Worm (Caenorhabditis elegans) whole organism, late embryonic: ENCODE measurements around the gene trxr-1.

ENCODE experiments used
- C08G9.2 ChIP-seq: sonication (generic microtip); optimal IDR thresholded peaks from 2 replicates; lab custom pipeline; 2016; ENCODE audit warnings: mild to moderate bottlenecking, missing genetic modification characterization, moderate library complexity, missing compliant biosample characterization
- ahr-1 ChIP-seq: sonication (generic microtip); optimal IDR thresholded peaks from 2 replicates; lab custom pipeline; 2016; ENCODE audit warnings: missing genetic modification characterization, missing compliant biosample characterization
- ama-1 ChIP-seq: fragments of 150-350 bp; optimal IDR thresholded peaks from 2 replicates; lab custom pipeline; 2014
- ceh-14 ChIP-seq: sonication (generic microtip); optimal IDR thresholded peaks from 2 replicates; lab custom pipeline; 2016; ENCODE audit warnings: missing genotype, missing genetic modification characterization, missing compliant biosample characterization
- ceh-19 ChIP-seq: fragments of 200-800 bp; sonication (Bioruptor generic); optimal IDR thresholded peaks from 2 replicates; lab custom pipeline; 2018; ENCODE audit warnings: mild to moderate bottlenecking, missing genetic modification characterization, missing compliant biosample characterization
- ceh-22 ChIP-seq: sonication (generic microtip); optimal IDR thresholded peaks from 2 replicates; lab custom pipeline; 2017; ENCODE audit warnings: missing biosample characterization, missing genetic modification characterization
- ceh-30 ChIP-seq: fragments of 150-350 bp; optimal IDR thresholded peaks from 2 replicates; lab custom pipeline; 2014; ENCODE audit warnings: missing biosample characterization, missing genetic modification characterization
- ceh-34 ChIP-seq: sonication (generic microtip); optimal IDR thresholded peaks from 2 replicates; lab custom pipeline; 2016; ENCODE audit warnings: mild to moderate bottlenecking, missing genetic modification characterization, missing compliant biosample characterization
- ceh-45 ChIP-seq: fragments of 200-800 bp; sonication (Bioruptor generic); IDR thresholded peaks from 2 replicates; pipeline ENCODE4 v1.3.6; 2022; ENCODE audit warnings: missing genetic modification reagents, missing genetic modification characterization, missing compliant biosample characterization
- ceh-48 ChIP-seq: sonication (generic microtip); optimal IDR thresholded peaks from 2 replicates; lab custom pipeline; 2016; ENCODE audit warnings: missing genetic modification characterization, inconsistent platforms, missing compliant biosample characterization
- ceh-6 ChIP-seq: fragments of 200-800 bp; sonication (Bioruptor generic); optimal IDR thresholded peaks from 2 replicates; lab custom pipeline; 2018; ENCODE audit warnings: mild to moderate bottlenecking, missing genetic modification characterization, missing compliant biosample characterization
- che-1 ChIP-seq: sonication (generic microtip); optimal IDR thresholded peaks from 2 replicates; lab custom pipeline; 2016; ENCODE audit warnings: mild to moderate bottlenecking, missing genetic modification characterization, missing compliant biosample characterization
- dve-1 ChIP-seq: sonication (generic microtip); optimal IDR thresholded peaks from 2 replicates; lab custom pipeline; 2017; ENCODE audit warnings: antibody characterized with exemption, mild to moderate bottlenecking, missing genetic modification characterization, missing compliant biosample characterization
- elt-4 ChIP-seq: sonication (generic microtip); optimal IDR thresholded peaks from 2 replicates; lab custom pipeline; 2016; ENCODE audit warnings: missing genetic modification characterization, missing compliant biosample characterization
- ets-4 ChIP-seq: sonication (generic microtip); optimal IDR thresholded peaks from 2 replicates; lab custom pipeline; 2016; ENCODE audit warnings: missing genetic modification characterization, missing compliant biosample characterization
- eyg-1 ChIP-seq: sonication (generic microtip); optimal IDR thresholded peaks from 2 replicates; lab custom pipeline; 2016; ENCODE audit warnings: missing genotype, missing genetic modification characterization, missing compliant biosample characterization
- gmeb-2 ChIP-seq: sonication (generic microtip); optimal IDR thresholded peaks from 2 replicates; lab custom pipeline; 2016; ENCODE audit warnings: missing genetic modification characterization, inconsistent platforms, missing compliant biosample characterization
- hlh-13 ChIP-seq: fragments of 200-800 bp; sonication (Bioruptor generic); optimal IDR thresholded peaks from 2 replicates; lab custom pipeline; 2018; ENCODE audit warnings: mild to moderate bottlenecking, missing genetic modification characterization, missing compliant biosample characterization
- hlh-15 ChIP-seq: sonication (generic microtip); optimal IDR thresholded peaks from 2 replicates; lab custom pipeline; 2016; ENCODE audit warnings: missing genetic modification characterization, missing compliant biosample characterization
- hlh-6 ChIP-seq: sonication (generic microtip); optimal IDR thresholded peaks from 2 replicates; lab custom pipeline; 2016; ENCODE audit warnings: missing genotype, missing genetic modification characterization, missing compliant biosample characterization
- hlh-8 ChIP-seq: sonication (generic microtip); optimal IDR thresholded peaks from 2 replicates; lab custom pipeline; 2016; ENCODE audit warnings: missing genotype, missing genetic modification characterization, missing compliant biosample characterization
- mec-3 ChIP-seq: sonication (generic microtip); optimal IDR thresholded peaks from 2 replicates; lab custom pipeline; 2016; ENCODE audit warnings: borderline replicate concordance, missing genetic modification characterization, missing compliant biosample characterization
- nfya-1 ChIP-seq: sonication (generic microtip); optimal IDR thresholded peaks from 2 replicates; lab custom pipeline; 2017; ENCODE audit warnings: missing genetic modification characterization, mild to moderate bottlenecking, missing compliant biosample characterization, antibody characterized with exemption, moderate library complexity
- nhr-232 ChIP-seq: sonication (generic microtip); optimal IDR thresholded peaks from 2 replicates; lab custom pipeline; 2016; ENCODE audit warnings: missing genetic modification characterization, missing compliant biosample characterization
- npax-4 ChIP-seq: sonication (generic microtip); optimal IDR thresholded peaks from 2 replicates; lab custom pipeline; 2016; ENCODE audit warnings: missing genetic modification characterization, missing compliant biosample characterization
- pag-3 ChIP-seq: sonication (generic microtip); optimal IDR thresholded peaks from 2 replicates; lab custom pipeline; 2016; ENCODE audit warnings: missing compliant biosample characterization, missing genetic modification characterization, borderline replicate concordance
- pat-9 ChIP-seq: fragments of 200-800 bp; sonication (Bioruptor generic); optimal IDR thresholded peaks from 2 replicates; lab custom pipeline; 2018; ENCODE audit warnings: mild to moderate bottlenecking, missing genetic modification characterization, moderate library complexity, missing compliant biosample characterization
- pha-4 ChIP-seq: fragments of 150-350 bp; optimal IDR thresholded peaks from 2 replicates; lab custom pipeline; 2018; ENCODE audit warnings: missing biosample characterization, missing genetic modification reagents, missing genetic modification characterization
- pqm-1 ChIP-seq: sonication (generic microtip); optimal IDR thresholded peaks from 2 replicates; lab custom pipeline; 2016; ENCODE audit warnings: missing genetic modification characterization, missing compliant biosample characterization
- pros-1 ChIP-seq: fragments of 150-350 bp; optimal IDR thresholded peaks from 2 replicates; lab custom pipeline; 2014; ENCODE audit warnings: missing biosample characterization, missing genetic modification reagents, missing genetic modification characterization
- rnt-1 ChIP-seq: sonication (generic microtip); optimal IDR thresholded peaks from 2 replicates; lab custom pipeline; 2016; ENCODE audit warnings: missing genetic modification characterization, missing compliant biosample characterization
- sdc-2 ChIP-seq: sonication (generic microtip); optimal IDR thresholded peaks from 2 replicates; lab custom pipeline; 2016; ENCODE audit warnings: missing genotype, missing genetic modification characterization, missing compliant biosample characterization
- sox-2 ChIP-seq: fragments of 200-800 bp; sonication (Bioruptor generic); IDR thresholded peaks from 2 replicates; pipeline ENCODE4 v1.3.6; 2022; ENCODE audit warnings: missing genetic modification reagents, missing genetic modification characterization, missing compliant biosample characterization
- tbx-2 ChIP-seq: sonication (generic microtip); optimal IDR thresholded peaks from 2 replicates; lab custom pipeline; 2016; ENCODE audit warnings: missing genetic modification characterization, missing compliant biosample characterization
- tbx-7 ChIP-seq: sonication (generic microtip); optimal IDR thresholded peaks from 2 replicates; lab custom pipeline; 2016; ENCODE audit warnings: missing genotype, missing genetic modification characterization, missing compliant biosample characterization
- ttx-3 ChIP-seq: sonication (generic microtip); optimal IDR thresholded peaks from 2 replicates; lab custom pipeline; 2016; ENCODE audit warnings: missing genetic modification reagents, missing genetic modification characterization, missing compliant biosample characterization
- unc-3 ChIP-seq, 2 experiments: fragments of 200-800 bp in 1 of 2; sonication (Bioruptor generic) in 1 of 2; sonication (generic microtip) in 1 of 2; conservative IDR thresholded peaks in 1 of 2; optimal IDR thresholded peaks in 1 of 2; 2 replicates each; pipeline versions ENCODE4 v1.3.6 to Lab custom; 2016 to 2022; ENCODE audit warnings: missing compliant biosample characterization in 2 of 2, missing genetic modification characterization in 2 of 2, missing genetic modification reagents in 1 of 2
- unc-55 ChIP-seq: sonication (generic microtip); optimal IDR thresholded peaks from 2 replicates; lab custom pipeline; 2017; ENCODE audit warnings: missing biosample characterization, missing genetic modification reagents, missing genetic modification characterization
- unc-86 ChIP-seq: sonication (generic microtip); optimal IDR thresholded peaks from 2 replicates; lab custom pipeline; 2016; ENCODE audit warnings: missing genetic modification characterization, missing compliant biosample characterization
- zip-5 ChIP-seq: sonication (generic microtip); optimal IDR thresholded peaks from 2 replicates; lab custom pipeline; 2016; ENCODE audit warnings: missing genetic modification characterization, missing compliant biosample characterization

trxr-1 gene

DNA sequence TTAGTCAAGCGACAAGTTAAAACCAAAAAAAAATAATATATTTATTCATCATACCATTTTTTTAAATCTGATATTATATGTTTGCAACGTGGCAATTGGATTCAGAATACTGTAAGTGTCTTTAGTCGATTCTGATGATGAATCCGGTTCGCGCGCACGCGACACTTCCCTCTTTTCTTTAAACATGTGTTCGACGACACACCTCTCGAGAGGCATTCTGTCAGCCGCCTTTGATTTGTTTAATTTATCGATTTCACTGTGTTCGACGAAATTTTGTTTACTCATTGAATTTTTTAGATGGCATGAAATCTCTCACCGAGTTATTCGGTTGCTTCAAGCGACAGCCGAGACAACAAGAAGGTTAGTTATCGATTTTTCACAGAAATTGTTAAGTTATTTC, at the start of gene trxr-1:
TSS of gene trxr-1 (plus strand) at position 227 of the 400 bp plus-strand sequence.
- TF ChIP-seq ceh-19 (GFP tag; lab: Kevin White, UChicago), result no peak
- no peak for TF ChIP-seq sdc-2 (tag; lab: Kevin White, UChicago)
- no peak for TF ChIP-seq ets-4 (tag; lab: Kevin White, UChicago)

DNA sequence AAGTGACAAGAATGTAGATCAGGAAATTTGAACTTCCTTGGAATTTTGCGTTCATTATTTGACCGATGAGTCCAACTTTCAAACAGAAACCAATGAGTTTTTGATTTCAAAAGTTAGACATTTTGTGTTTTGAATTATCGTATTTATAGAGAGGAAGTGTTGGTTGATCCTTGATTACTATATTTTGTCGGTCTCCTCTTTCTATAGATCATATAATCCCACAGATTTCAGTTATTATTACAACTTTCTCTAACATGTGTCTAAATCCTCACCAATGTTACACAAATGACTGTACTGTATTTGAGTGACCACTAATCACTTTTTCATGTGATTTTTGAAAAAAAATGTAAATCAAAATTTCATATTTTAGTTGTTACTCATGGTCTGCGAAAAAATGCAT, 47.2 kb upstream of the trxr-1 start, which contains the start of gene B0478.3:
TSS of gene B0478.3 (minus strand) at position 101 of the 400 bp plus-strand sequence.
- TF ChIP-seq hlh-15 (tag; lab: Kevin White, UChicago) (no peak), pha-4 (tag; lab: Kevin White, UChicago) (no peak), ceh-6 (no peak), pat-9 (no peak), unc-55 (GFP tag; lab: Kevin White, UChicago) (no peak), ceh-34 (tag; lab: Kevin White, UChicago) (no peak), unc-3 (GFP tag; conservative IDR thresholded peaks at IDR 0.05; lab: Robert Waterston, UW) (no peak), unc-3 (tag; optimal IDR thresholded peaks at IDR 0.05; lab: Kevin White, UChicago) (no peak), hlh-8 (tag; lab: Kevin White, UChicago) (no peak), npax-4 (tag; lab: Kevin White, UChicago) (no peak), nfya-1 (tag; lab: Kevin White, UChicago) (no peak), pqm-1 (tag; lab: Kevin White, UChicago) (no peak), ama-1 (lab: Kevin White, UChicago) (no peak), ttx-3 (no peak)

DNA sequence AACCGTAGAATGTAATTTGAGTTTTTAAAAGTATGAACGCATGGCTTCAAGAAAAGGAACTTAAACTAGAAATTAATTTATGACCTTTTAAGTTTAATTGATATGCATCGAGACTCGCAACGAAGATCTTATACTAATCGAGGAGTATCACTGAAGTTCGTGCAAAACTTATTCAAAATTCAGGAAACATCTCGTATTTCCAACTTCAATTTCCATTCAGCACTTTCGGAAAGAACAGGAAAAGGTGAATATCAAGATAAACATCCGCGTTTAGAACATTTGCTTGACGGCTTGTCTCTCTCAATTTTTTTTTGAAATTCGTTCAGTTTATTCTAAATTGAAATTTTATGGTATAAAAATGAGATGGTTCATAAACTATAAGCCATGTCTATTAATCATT, 46.6 kb upstream of the trxr-1 start, which contains the start of gene ZK381.2:
TSS of gene ZK381.2 (plus strand) at position 301 of the 400 bp plus-strand sequence.
- no peak for TF ChIP-seq pros-1 (tag; lab: Kevin White, UChicago)
- TF ChIP-seq, all 69 proteins: peak for 0

DNA sequence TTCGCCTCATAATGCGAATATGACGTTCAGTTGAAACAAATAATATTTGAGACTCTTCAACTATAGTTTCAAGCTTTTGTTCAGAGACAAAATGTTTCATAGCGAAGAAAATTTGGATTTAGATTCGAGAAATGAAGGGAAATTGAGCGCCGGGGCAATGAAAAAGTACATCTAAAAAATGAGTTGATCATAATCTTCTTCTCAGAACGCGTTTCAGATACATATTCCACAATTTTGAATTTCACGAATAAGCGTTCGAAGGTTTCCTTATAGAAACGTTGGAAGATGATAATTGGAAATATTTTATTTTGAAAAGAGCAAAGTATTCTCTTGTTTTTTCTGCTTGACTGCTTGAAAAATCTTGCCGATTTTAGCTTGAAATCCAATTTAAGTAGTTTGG, 41.5 kb upstream of the trxr-1 start, which contains the start of gene ZK381.8:
TSS of gene ZK381.8 (minus strand) at position 101 of the 400 bp plus-strand sequence.
- TF ChIP-seq elt-4 (tag; lab: Kevin White, UChicago) (no peak), dve-1 (tag; lab: Kevin White, UChicago) (no peak)
- TF ChIP-seq, all 69 proteins: peak for 0

DNA sequence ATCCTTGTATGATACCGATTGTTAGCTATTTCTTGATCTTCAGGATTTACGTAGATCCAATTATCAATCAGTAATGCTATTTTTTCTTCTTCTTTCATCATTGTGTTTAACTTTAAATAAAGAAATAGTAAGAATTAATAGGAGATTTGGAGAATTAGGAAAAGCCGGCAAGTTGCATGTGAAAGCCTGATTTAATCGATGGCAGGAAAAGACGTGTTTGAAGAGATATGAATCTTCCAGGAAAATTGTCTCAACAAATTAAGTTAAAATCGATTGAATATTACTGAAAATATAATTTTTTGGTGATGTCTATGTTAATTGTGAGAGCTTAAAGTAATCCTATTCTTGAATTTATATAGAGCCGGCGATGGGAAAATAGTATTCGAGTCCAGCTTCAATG, 40.5 kb upstream of the trxr-1 start, which contains the start of gene ZK381.62:
TSS of gene ZK381.62 (minus strand) at position 101 of the 400 bp plus-strand sequence.
- TF ChIP-seq dve-1 (tag; lab: Kevin White, UChicago), result no peak
- TF ChIP-seq eyg-1 (tag; lab: Kevin White, UChicago), result no peak
- TF ChIP-seq tbx-7 (tag; lab: Kevin White, UChicago), result no peak
- TF ChIP-seq mec-3 (tag; lab: Kevin White, UChicago), result no peak
- TF ChIP-seq ceh-34 (tag; lab: Kevin White, UChicago), result no peak
- TF ChIP-seq C08G9.2 (tag; lab: Kevin White, UChicago), result no peak
- TF ChIP-seq hlh-15 (tag; lab: Kevin White, UChicago), result no peak
- no peak for TF ChIP-seq hlh-13 (GFP tag; lab: Kevin White, UChicago)
- no peak for TF ChIP-seq tbx-2 (tag; lab: Kevin White, UChicago)
- no peak for TF ChIP-seq ceh-14
- no peak for TF ChIP-seq unc-86 (tag; lab: Kevin White, UChicago)
- no peak for TF ChIP-seq nhr-232
- TF ChIP-seq che-1 (tag; lab: Kevin White, UChicago), result no peak
- TF ChIP-seq pag-3, result no peak
- no peak for TF ChIP-seq npax-4 (tag; lab: Kevin White, UChicago)
- no peak for TF ChIP-seq hlh-6 (tag; lab: Kevin White, UChicago)
- TF ChIP-seq, all 69 proteins: peak for 0

DNA sequence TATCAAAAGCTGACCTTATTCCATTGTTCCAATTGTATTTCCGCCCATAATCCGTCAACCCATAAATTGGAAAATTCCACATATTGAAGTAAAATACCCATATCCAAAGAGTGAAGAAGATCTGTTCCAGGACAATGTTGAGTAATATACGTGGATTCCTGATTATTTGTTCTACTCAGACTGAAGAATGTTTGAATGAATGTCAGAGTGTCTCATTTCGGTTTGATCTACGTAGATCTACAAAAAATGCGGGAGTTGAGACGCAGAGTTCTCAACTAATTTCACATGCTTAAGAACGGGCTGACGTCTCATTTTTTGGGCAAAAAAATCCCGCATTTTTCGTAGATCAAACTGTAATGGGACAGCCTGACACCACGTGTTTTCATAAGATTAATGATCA, 39.3 kb upstream of the trxr-1 start, which contains the start of gene nhr-249:
TSS of gene nhr-249 (minus strand) at position 101 of the 400 bp plus-strand sequence.
- TF ChIP-seq ahr-1 (tag; lab: Kevin White, UChicago) (no peak), tbx-2 (tag; lab: Kevin White, UChicago) (no peak), ceh-19 (GFP tag; lab: Kevin White, UChicago) (no peak), ceh-48 (tag; lab: Kevin White, UChicago) (no peak), eyg-1 (tag; lab: Kevin White, UChicago) (no peak), ama-1 (lab: Kevin White, UChicago) (no peak), ceh-30 (tag; lab: Kevin White, UChicago) (no peak), ceh-45 (GFP tag; lab: Robert Waterston, UW) (no peak), sox-2 (GFP tag; lab: Robert Waterston, UW) (no peak), npax-4 (tag; lab: Kevin White, UChicago) (no peak), gmeb-2 (no peak), ceh-22 (tag; lab: Kevin White, UChicago) (no peak), che-1 (tag; lab: Kevin White, UChicago) (no peak), rnt-1 (tag; lab: Kevin White, UChicago) (no peak), zip-5 (tag; lab: Kevin White, UChicago) (no peak), hlh-15 (tag; lab: Kevin White, UChicago) (no peak)
